Worm (Caenorhabditis elegans): Measurements from ENCODE around the gene nhr-139.

The nhr-139 gene

ce11 chrV:6976047-6976446 is 11.5 kb downstream of the nhr-139 start, which contains the start of gene srx-16:
Gene srx-16, plus strand, starts transcription at chrV:6976347.
- no peak for TF ChIP-seq Y55F3AM.14 (GFP tag; optimal IDR thresholded peaks at IDR 0.05)
- TF ChIP-seq ztf-11 (tag; optimal IDR thresholded peaks at IDR 0.05), result no peak
- TF ChIP-seq nhr-12 (tag; optimal IDR thresholded peaks at IDR 0.05), result no peak
- no peak for TF ChIP-seq unc-55 (GFP tag; optimal IDR thresholded peaks at IDR 0.05)
- TF ChIP-seq lsy-2 (tag; optimal IDR thresholded peaks at IDR 0.05), result no peak
- TF ChIP-seq egl-27 (tag; optimal IDR thresholded peaks at IDR 0.05), result no peak

- TF ChIP-seq gmeb-1 (tag; optimal IDR thresholded peaks at IDR 0.05) (no peak), ztf-1 (GFP tag; conservative IDR thresholded peaks at IDR 0.05) (no peak), skn-1 (tag; optimal IDR thresholded peaks at IDR 0.05) (no peak), zag-1 (tag; optimal IDR thresholded peaks at IDR 0.05) (no peak), nhr-12 (tag; optimal IDR thresholded peaks at IDR 0.05) (no peak), unc-55 (GFP tag; optimal IDR thresholded peaks at IDR 0.05) (no peak), alr-1 (tag; optimal IDR thresholded peaks at IDR 0.05) (no peak), sma-9 (GFP tag; optimal IDR thresholded peaks at IDR 0.05) (no peak), sma-9 (tag; optimal IDR thresholded peaks at IDR 0.05) (no peak), nhr-10 (tag; optimal IDR thresholded peaks at IDR 0.05) (no peak), nhr-6 (tag; optimal IDR thresholded peaks at IDR 0.05) (no peak), F13H6.1 (tag; optimal IDR thresholded peaks at IDR 0.05) (no peak), R02D3.7 (tag; optimal IDR thresholded peaks at IDR 0.05) (no peak), unc-39 (tag; optimal IDR thresholded peaks at IDR 0.05) (no peak), C34F6.9 (tag; optimal IDR thresholded peaks at IDR 0.05) (no peak), lin-13 (GFP tag; optimal IDR thresholded peaks at IDR 0.05) (no peak), dmd-4 (tag; optimal IDR thresholded peaks at IDR 0.05) (no peak), snpc-4 (tag; optimal IDR thresholded peaks at IDR 0.05) (no peak)
These were observed 16.0 kb downstream of the nhr-139 start, which contains the start of gene srx-59 for ce11 chrV:6971567-6971966. Gene srx-59, plus strand, starts transcription at chrV:6971867.

- TF ChIP-seq skn-1 (tag; optimal IDR thresholded peaks at IDR 0.05) (no peak), ztf-11 (tag; optimal IDR thresholded peaks at IDR 0.05) (no peak), fos-1 (tag; optimal IDR thresholded peaks at IDR 0.05) (peak; percentile 10), peb-1 (tag; optimal IDR thresholded peaks at IDR 0.05) (peak; percentile 30), nhr-12 (tag; optimal IDR thresholded peaks at IDR 0.05) (no peak), nhr-21 (tag; optimal IDR thresholded peaks at IDR 0.05) (peak; percentile 24), ceh-16 (tag; optimal IDR thresholded peaks at IDR 0.05) (no peak), lin-13 (GFP tag; optimal IDR thresholded peaks at IDR 0.05) (no peak)
These were observed 17.5 kb downstream of the nhr-139 start, which contains the start of gene ptr-15 for ce11 chrV:6969950-6970532. Gene ptr-15, minus strand, starts transcription at chrV:6970000.

ce11 chrV:6956237-6956636 is 31.3 kb downstream of the nhr-139 start, which contains the start of gene mec-1:
Gene mec-1, plus strand, starts transcription at chrV:6956537.
- TF ChIP-seq ztf-1 (GFP tag; conservative IDR thresholded peaks at IDR 0.05) (no peak), aly-2 (tag; optimal IDR thresholded peaks at IDR 0.05) (no peak), egl-27 (tag; optimal IDR thresholded peaks at IDR 0.05) (no peak), zag-1 (tag; optimal IDR thresholded peaks at IDR 0.05) (no peak), mbf-1 (tag; optimal IDR thresholded peaks at IDR 0.05) (no peak), dmd-4 (tag; optimal IDR thresholded peaks at IDR 0.05) (no peak), ZK546.5 (tag; optimal IDR thresholded peaks at IDR 0.05) (no peak), ceh-82 (tag; optimal IDR thresholded peaks at IDR 0.05) (no peak), nhr-23 (tag; optimal IDR thresholded peaks at IDR 0.05) (no peak), unc-55 (GFP tag; optimal IDR thresholded peaks at IDR 0.05) (no peak), mab-5 (tag; optimal IDR thresholded peaks at IDR 0.05) (no peak), gmeb-1 (tag; optimal IDR thresholded peaks at IDR 0.05) (no peak), sma-9 (GFP tag; optimal IDR thresholded peaks at IDR 0.05) (no peak), sma-9 (tag; optimal IDR thresholded peaks at IDR 0.05) (no peak), ama-1 (optimal IDR thresholded peaks at IDR 0.05) (no peak), lin-39 (tag; optimal IDR thresholded peaks at IDR 0.05) (no peak), ztf-11 (tag; optimal IDR thresholded peaks at IDR 0.05) (no peak)

ce11 chrV:6953797-6954196 is 33.8 kb downstream of the nhr-139 start, which contains the start of gene srg-31:
Gene srg-31, minus strand, starts transcription at chrV:6953897.
- TF ChIP-seq aly-2 (tag; optimal IDR thresholded peaks at IDR 0.05), result no peak
- TF ChIP-seq mdl-1 (tag; optimal IDR thresholded peaks at IDR 0.05), result no peak
- no peak for TF ChIP-seq gmeb-1 (tag; optimal IDR thresholded peaks at IDR 0.05)

All from whole organism, L2 larva.